Worm (Caenorhabditis elegans): Measurements from ENCODE around the gene F57G9.7.

DNA sequence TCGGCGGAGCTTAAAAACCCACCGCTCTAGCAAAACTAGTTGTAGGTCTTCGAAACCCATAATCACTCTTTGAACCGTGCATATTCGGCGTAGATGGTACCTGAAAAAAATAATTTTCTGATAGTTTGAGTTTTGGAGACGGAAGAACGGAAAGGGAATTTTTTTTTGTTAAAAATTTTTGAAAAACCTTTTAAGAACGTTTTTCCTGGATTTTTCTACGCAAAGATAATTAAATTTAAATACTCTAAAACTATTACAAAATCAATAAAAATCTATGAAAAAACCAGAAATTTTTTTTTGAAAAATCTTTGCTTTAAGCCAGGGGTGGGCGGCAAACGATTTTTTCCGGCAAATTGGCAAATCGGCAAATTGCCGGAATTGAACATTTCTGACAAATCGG, 18.1 kb downstream of the F57G9.7 start, which contains the start of gene marc-5:
- no peak for TF ChIP-seq T22C8.4 (GFP tag; IDR thresholded peaks at IDR 0.05)
- no peak for TF ChIP-seq med-1 (GFP tag; optimal IDR thresholded peaks at IDR 0.05; ENCODE audit: insufficient read depth)
- TF ChIP-seq ztf-23 (GFP tag; IDR thresholded peaks at IDR 0.05): no peak
- no peak for TF ChIP-seq flt-1 (GFP tag; IDR thresholded peaks at IDR 0.05)
- no peak for TF ChIP-seq ref-1 (GFP tag; conservative IDR thresholded peaks at IDR 0.05)

All from whole organism, midembryonic.